Fruit fly (Drosophila melanogaster) whole organism, embryonic: Measurements from ENCODE around the gene Dpm1.

Source experiments
- Atf3 ChIP-seq: fragments of 200-800 bp; sonication (Bioruptor generic); optimal IDR thresholded peaks from 3 replicates; lab custom pipeline; 2016; ENCODE audit warnings: missing biosample characterization, missing genetic modification characterization
- Atf6 ChIP-seq: fragments of 200-800 bp; sonication (Bioruptor generic); IDR thresholded peaks from 2 replicates; pipeline ENCODE4 v1.3.6; 2022; ENCODE audit warnings: missing biosample characterization, missing genetic modification characterization
- CG10147 ChIP-seq: fragments of 200-800 bp; sonication (Bioruptor generic); optimal IDR thresholded peaks from 2 replicates; lab custom pipeline; 2019; ENCODE audit warnings: missing biosample characterization, mild to moderate bottlenecking, missing genetic modification characterization, moderate library complexity
- CG12236 ChIP-seq: fragments of 200-800 bp; sonication (Bioruptor generic); optimal IDR thresholded peaks from 2 replicates; lab custom pipeline; 2016; ENCODE audit warnings: missing biosample characterization, missing genetic modification characterization
- CG15269 ChIP-seq: fragments of 200-800 bp; sonication (Bioruptor generic); optimal IDR thresholded peaks from 2 replicates; lab custom pipeline; 2018; ENCODE audit warnings: missing biosample characterization, mild to moderate bottlenecking, missing genetic modification characterization, moderate library complexity
- CG17328 ChIP-seq: fragments of 200-800 bp; sonication (Bioruptor generic); IDR thresholded peaks from 2 replicates; pipeline ENCODE4 v1.3.6; 2022; ENCODE audit warnings: missing biosample characterization, missing genetic modification characterization
- CG17359 ChIP-seq: fragments of 200-800 bp; sonication (Bioruptor generic); optimal IDR thresholded peaks from 3 replicates; lab custom pipeline; 2018; ENCODE audit warnings: missing biosample characterization, mild to moderate bottlenecking, missing genetic modification characterization, moderate library complexity
- CG1792 ChIP-seq: fragments of 200-800 bp; sonication (Bioruptor generic); optimal IDR thresholded peaks from 2 replicates; lab custom pipeline; 2016; ENCODE audit warnings: missing biosample characterization, missing genetic modification characterization
- CG18619 ChIP-seq: fragments of 200-800 bp; sonication (Bioruptor generic); optimal IDR thresholded peaks from 3 replicates; lab custom pipeline; 2017; ENCODE audit warnings: missing biosample characterization, mild to moderate bottlenecking, missing genetic modification characterization
- CG2202 ChIP-seq: fragments of 200-800 bp; sonication (Bioruptor generic); optimal IDR thresholded peaks from 2 replicates; lab custom pipeline; 2018; ENCODE audit warnings: missing biosample characterization, mild to moderate bottlenecking, missing genetic modification characterization
- CG2875 ChIP-seq: fragments of 200-800 bp; sonication (Bioruptor generic); optimal IDR thresholded peaks from 2 replicates; lab custom pipeline; 2017; ENCODE audit warnings: missing biosample characterization, mild to moderate bottlenecking, missing genetic modification characterization, missing genetic modification reagents
- CG3065 ChIP-seq: fragments of 200-800 bp; sonication (Bioruptor generic); optimal IDR thresholded peaks from 2 replicates; lab custom pipeline; 2016; ENCODE audit warnings: missing biosample characterization, missing genetic modification characterization
- CG31441 ChIP-seq: fragments of 200-800 bp; sonication (Bioruptor generic); IDR thresholded peaks from 2 replicates; pipeline ENCODE4 v1.3.6; 2022; ENCODE audit warnings: missing biosample characterization, missing genetic modification characterization
- CG32767 ChIP-seq: fragments of 200-800 bp; sonication (Bioruptor generic); IDR thresholded peaks from 2 replicates; pipeline ENCODE4 v1.3.6; 2022; ENCODE audit warnings: missing biosample characterization, missing genetic modification characterization
- CG34422 ChIP-seq: fragments of 200-800 bp; sonication (Bioruptor generic); IDR thresholded peaks from 3 replicates; pipeline ENCODE4 v1.3.6; 2022; ENCODE audit warnings: missing biosample characterization, missing genetic modification characterization
- CG5245 ChIP-seq: fragments of 200-800 bp; sonication (Bioruptor generic); optimal IDR thresholded peaks from 3 replicates; lab custom pipeline; 2016; ENCODE audit warnings: missing biosample characterization, missing genetic modification characterization
- CG6272 ChIP-seq: fragments of 200-800 bp; sonication (Bioruptor generic); IDR thresholded peaks from 2 replicates; pipeline ENCODE4 v1.3.6; 2022; ENCODE audit warnings: missing biosample characterization, missing genetic modification characterization
- CG6813 ChIP-seq: fragments of 200-800 bp; sonication (Bioruptor generic); optimal IDR thresholded peaks from 2 replicates; lab custom pipeline; 2017; ENCODE audit warnings: missing biosample characterization, missing genetic modification characterization, mild to moderate bottlenecking, moderate library complexity, missing genetic modification reagents
- CG7372 ChIP-seq: fragments of 200-800 bp; sonication (Bioruptor generic); IDR thresholded peaks from 2 replicates; pipeline ENCODE4 v1.3.6; 2022; ENCODE audit warnings: missing biosample characterization, missing genetic modification characterization
- CG8359 ChIP-seq: fragments of 200-800 bp; sonication (Bioruptor generic); optimal IDR thresholded peaks from 2 replicates; lab custom pipeline; 2017; ENCODE audit warnings: missing biosample characterization, mild to moderate bottlenecking, missing genetic modification characterization, borderline replicate concordance
- CG8765 ChIP-seq: fragments of 200-800 bp; sonication (Bioruptor generic); IDR thresholded peaks from 2 replicates; pipeline ENCODE4 v1.3.6; 2022; ENCODE audit warnings: missing biosample characterization, missing genetic modification characterization
- CG9817 ChIP-seq: fragments of 200-800 bp; sonication (Bioruptor generic); optimal IDR thresholded peaks from 2 replicates; lab custom pipeline; 2018; ENCODE audit warnings: missing biosample characterization, mild to moderate bottlenecking, missing genetic modification characterization, moderate library complexity
- GATAe ChIP-seq: fragments of 200-800 bp; sonication (Bioruptor generic); conservative IDR thresholded peaks from 2 replicates; pipeline ENCODE4 v1.3.6; 2022; ENCODE audit warnings: missing biosample characterization, missing genetic modification characterization
- HLH3B ChIP-seq: fragments of 200-800 bp; sonication (Bioruptor generic); IDR thresholded peaks from 2 replicates; pipeline ENCODE4 v1.3.6; 2022; ENCODE audit warnings: missing biosample characterization, missing genetic modification characterization
- HmgZ ChIP-seq: fragments of 200-800 bp; sonication (Bioruptor generic); optimal IDR thresholded peaks from 2 replicates; lab custom pipeline; 2018; ENCODE audit warnings: missing biosample characterization, mild to moderate bottlenecking, missing genetic modification characterization
- Hr78 ChIP-seq, 2 experiments: fragments of 200-800 bp in 1 of 2; fragments of >200 bp in 1 of 2; sonication (Bioruptor generic) in 1 of 2; optimal IDR thresholded peaks; 2 replicates each; lab custom pipeline; 2017 to 2019; ENCODE audit warnings: missing biosample characterization in 2 of 2, missing genetic modification characterization in 2 of 2, mild to moderate bottlenecking in 1 of 2, moderate library complexity in 1 of 2
- Mad ChIP-seq: fragments of 200-800 bp; sonication (Bioruptor generic); optimal IDR thresholded peaks from 2 replicates; lab custom pipeline; 2016; ENCODE audit warnings: missing biosample characterization, missing genetic modification characterization
- NK7.1 ChIP-seq: fragments of 200-800 bp; sonication (Bioruptor generic); optimal IDR thresholded peaks from 3 replicates; lab custom pipeline; 2016; ENCODE audit warnings: missing biosample characterization, missing genetic modification characterization
- Nf-YA ChIP-seq: fragments of 200-800 bp; sonication (Bioruptor generic); IDR thresholded peaks from 2 replicates; pipeline ENCODE4 v1.3.6; 2022; ENCODE audit warnings: missing biosample characterization, missing genetic modification characterization
- Sox100B ChIP-seq: fragments of 200-800 bp; sonication (Bioruptor generic); optimal IDR thresholded peaks from 3 replicates; lab custom pipeline; 2018; ENCODE audit warnings: missing biosample characterization, mild to moderate bottlenecking, missing genetic modification characterization
- YL-1 ChIP-seq: fragments of 200-800 bp; sonication (Bioruptor generic); optimal IDR thresholded peaks from 3 replicates; lab custom pipeline; 2017; ENCODE audit warnings: missing biosample characterization, mild to moderate bottlenecking, missing genetic modification characterization
- ato ChIP-seq: fragments of 200-800 bp; sonication (Bioruptor generic); IDR thresholded peaks from 2 replicates; pipeline ENCODE4 v1.3.6; 2022; ENCODE audit warnings: missing biosample characterization, missing genetic modification characterization; ENCODE audit not compliant: partially characterized antibody
- az2 ChIP-seq: fragments of 200-800 bp; sonication (Bioruptor generic); optimal IDR thresholded peaks from 3 replicates; lab custom pipeline; 2016; ENCODE audit warnings: missing biosample characterization, missing genetic modification characterization
- chif ChIP-seq, 2 experiments: fragments of 200-800 bp; sonication (Bioruptor generic); optimal IDR thresholded peaks; 3 replicates each; lab custom pipeline; 2016; ENCODE audit warnings: missing biosample characterization in 2 of 2, missing genetic modification characterization in 2 of 2
- cwo ChIP-seq: fragments of 200-800 bp; sonication (Bioruptor generic); optimal IDR thresholded peaks from 3 replicates; lab custom pipeline; 2017; ENCODE audit warnings: missing biosample characterization, missing genetic modification characterization, mild to moderate bottlenecking, moderate library complexity, missing genetic modification reagents
- dmrt11E ChIP-seq: fragments of 200-800 bp; sonication (Bioruptor generic); optimal IDR thresholded peaks from 3 replicates; lab custom pipeline; 2018; ENCODE audit warnings: missing biosample characterization, mild to moderate bottlenecking, missing genetic modification characterization, moderate library complexity
- esg ChIP-seq: fragments of 200-800 bp; sonication (Bioruptor generic); conservative IDR thresholded peaks from 2 replicates; pipeline ENCODE4 v1.3.6; 2022; ENCODE audit warnings: missing biosample characterization, missing genetic modification characterization
- fd64A ChIP-seq: fragments of 200-800 bp; sonication (Bioruptor generic); optimal IDR thresholded peaks from 3 replicates; lab custom pipeline; 2018; ENCODE audit warnings: missing biosample characterization, mild to moderate bottlenecking, missing genetic modification characterization
- gfzf ChIP-seq: fragments of 200-800 bp; sonication (Bioruptor generic); optimal IDR thresholded peaks from 2 replicates; lab custom pipeline; 2016; ENCODE audit warnings: missing biosample characterization, mild to moderate bottlenecking, missing genetic modification characterization, moderate library complexity
- gsb ChIP-seq: fragments of 200-800 bp; sonication (Bioruptor generic); IDR thresholded peaks from 2 replicates; pipeline ENCODE4 v1.3.6; 2022; ENCODE audit warnings: missing biosample characterization, missing genetic modification characterization
- hkb ChIP-seq, 2 experiments: fragments of 200-800 bp in 1 of 2; fragments of >200 bp in 1 of 2; sonication (Bioruptor generic) in 1 of 2; IDR thresholded peaks in 1 of 2; optimal IDR thresholded peaks in 1 of 2; 2 replicates each; pipeline versions ENCODE4 v1.3.6 to Lab custom; 2017 to 2022; ENCODE audit warnings: missing biosample characterization in 1 of 2, missing genetic modification characterization in 1 of 2
- lab ChIP-seq: fragments of 200-800 bp; sonication (Bioruptor generic); optimal IDR thresholded peaks from 3 replicates; lab custom pipeline; 2017; ENCODE audit warnings: missing biosample characterization, missing genetic modification characterization, mild to moderate bottlenecking, moderate library complexity, missing genetic modification reagents
- lmd ChIP-seq: fragments of 200-800 bp; sonication (Bioruptor generic); IDR thresholded peaks from 2 replicates; pipeline ENCODE4 v1.3.6; 2022; ENCODE audit warnings: missing biosample characterization, missing genetic modification characterization
- lov ChIP-seq, 2 experiments: fragments of 200-800 bp in 1 of 2; fragments of >200 bp in 1 of 2; sonication (Bioruptor generic) in 1 of 2; IDR thresholded peaks in 1 of 2; optimal IDR thresholded peaks in 1 of 2; 2 replicates in 1 of 2; 3 replicates in 1 of 2; pipeline versions ENCODE4 v1.3.6 to Lab custom; 2017 to 2022; ENCODE audit warnings: missing biosample characterization in 1 of 2, missing genetic modification characterization in 1 of 2
- mam ChIP-seq: fragments of 200-800 bp; sonication (Bioruptor generic); optimal IDR thresholded peaks from 3 replicates; lab custom pipeline; 2016; ENCODE audit warnings: missing biosample characterization, missing genetic modification characterization
- mirr ChIP-seq: fragments of 200-800 bp; sonication (Bioruptor generic); optimal IDR thresholded peaks from 3 replicates; lab custom pipeline; 2018; ENCODE audit warnings: missing biosample characterization, mild to moderate bottlenecking, missing genetic modification characterization
- ssp ChIP-seq: fragments of 200-800 bp; sonication (Bioruptor generic); IDR thresholded peaks from 2 replicates; pipeline ENCODE4 v1.3.6; 2022; ENCODE audit warnings: missing biosample characterization, missing genetic modification characterization
- stc ChIP-seq: fragments of 200-800 bp; sonication (Bioruptor generic); IDR thresholded peaks from 2 replicates; pipeline ENCODE4 v1.3.6; 2022; ENCODE audit warnings: missing biosample characterization, missing genetic modification characterization
- tx ChIP-seq: fragments of 200-800 bp; sonication (Bioruptor generic); optimal IDR thresholded peaks from 2 replicates; lab custom pipeline; 2016; ENCODE audit warnings: missing biosample characterization, missing genetic modification characterization

Dpm1 gene

DNA sequence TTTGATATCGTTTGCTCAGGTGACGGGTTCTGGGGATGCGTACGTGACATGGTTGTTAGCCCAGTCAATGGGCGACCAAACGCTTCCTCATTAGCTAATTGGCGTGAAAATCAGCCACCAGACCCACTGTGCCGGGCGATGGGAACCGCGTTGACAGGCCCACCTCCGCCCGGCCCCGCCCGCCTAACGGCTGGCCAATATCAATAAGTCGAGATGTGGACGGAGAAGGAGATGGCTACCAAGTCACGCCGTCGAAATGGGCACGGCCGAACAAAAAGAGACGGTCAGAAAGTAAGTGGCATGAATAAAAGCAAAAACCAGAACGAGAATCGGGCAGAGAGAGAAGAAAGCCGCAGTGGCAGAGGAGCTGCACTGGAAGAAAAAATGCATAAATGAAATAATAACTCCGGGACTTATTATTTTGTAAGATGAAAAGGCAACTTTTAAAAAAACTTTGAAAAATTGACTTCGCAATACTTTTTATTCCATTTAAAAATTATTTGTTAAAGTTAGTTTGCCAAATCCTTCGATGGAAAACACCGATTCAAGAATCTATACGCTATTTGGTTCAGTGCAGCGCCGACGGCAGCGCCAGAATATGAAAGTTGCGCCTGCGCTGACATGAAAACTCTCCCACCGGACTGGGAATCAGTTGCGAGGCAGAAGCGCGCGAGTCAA lies 11.8 kb upstream of the Dpm1 start, which contains the start of gene CG13082 (continued):
- no peak for TF ChIP-seq lab (GFP tag; lab: Kevin White, UChicago)
- peak; percentile 53 for TF ChIP-seq az2 (GFP tag; lab: Kevin White, UChicago)
- no peak for TF ChIP-seq Atf3 (GFP tag; lab: Kevin White, UChicago)
- TF ChIP-seq CG6272 (GFP tag; lab: Robert Waterston, UW): no peak
- peak; percentile 74 for TF ChIP-seq dmrt11E (tag; lab: Kevin White, UChicago)
- no peak for TF ChIP-seq fd64A
- no peak for TF ChIP-seq CG8765
- no peak for TF ChIP-seq CG15269 (tag; lab: Kevin White, UChicago)
- TF ChIP-seq GATAe (GFP tag; lab: Robert Waterston, UW): no peak
- no peak for TF ChIP-seq HmgZ (tag; lab: Kevin White, UChicago)
- TF ChIP-seq CG7372 (GFP tag; lab: Robert Waterston, UW): no peak
- peak; percentile 59 for TF ChIP-seq CG2875 (GFP tag; lab: Kevin White, UChicago)
- TF ChIP-seq CG32767 (GFP tag; lab: Robert Waterston, UW): 0 out of 2 replicates have a peak, but pooled peaks have one; percentile 16
- TF ChIP-seq hkb (optimal IDR thresholded peaks at IDR 0.05; lab: Kevin White, UChicago): no peak
- no peak for TF ChIP-seq hkb (GFP tag; IDR thresholded peaks at IDR 0.05; lab: Robert Waterston, UW)
- peak; percentile 49; the same call in 1 of the 2 replicates for TF ChIP-seq lmd (GFP tag; lab: Robert Waterston, UW)
- no peak for TF ChIP-seq lov (optimal IDR thresholded peaks at IDR 0.05; lab: Kevin White, UChicago)
- TF ChIP-seq lov (GFP tag; IDR thresholded peaks at IDR 0.05; lab: Robert Waterston, UW): no peak
- TF ChIP-seq CG3065 (GFP tag; lab: Kevin White, UChicago): no peak
- TF ChIP-seq CG8359 (GFP tag; lab: Kevin White, UChicago): peak; percentile 62
- 0 out of 2 replicates have a peak, but pooled peaks have one; percentile 26 for TF ChIP-seq ssp
- TF ChIP-seq mam (GFP tag; lab: Kevin White, UChicago): no peak
- peak; percentile 45 for TF ChIP-seq CG17328 (GFP tag; lab: Robert Waterston, UW)
- peak; percentile 23 for TF ChIP-seq tx (GFP tag; lab: Kevin White, UChicago)
- no peak for TF ChIP-seq esg (GFP tag; lab: Robert Waterston, UW)
- no peak for TF ChIP-seq gsb (GFP tag; lab: Robert Waterston, UW)
- TF ChIP-seq Sox100B (GFP tag; lab: Kevin White, UChicago): peak; percentile 48
- no peak for TF ChIP-seq Atf6 (GFP tag; lab: Robert Waterston, UW)
- TF ChIP-seq Hr78 (GFP tag; optimal IDR thresholded peaks at IDR 0.05; lab: Kevin White, UChicago): no peak
- peak; percentile 39 to 51 for TF ChIP-seq chif (GFP tag; optimal IDR thresholded peaks at IDR 0.05; lab: Kevin White, UChicago)
- TF ChIP-seq CG31441: peak; percentile 63
- TF ChIP-seq CG5245 (GFP tag; lab: Kevin White, UChicago): peak; percentile 36
- no peak for TF ChIP-seq CG10147 (GFP tag; lab: Kevin White, UChicago)
- peak; percentile 58 for TF ChIP-seq CG2202
- TF ChIP-seq NK7.1 (GFP tag; lab: Kevin White, UChicago): no peak
- peak; percentile 11 for TF ChIP-seq CG17359 (tag; lab: Kevin White, UChicago)
- TF ChIP-seq stc (GFP tag; lab: Robert Waterston, UW): no peak
- no peak for TF ChIP-seq Nf-YA (GFP tag; lab: Robert Waterston, UW)
- no peak for TF ChIP-seq CG18619 (GFP tag; lab: Kevin White, UChicago)
- no peak for TF ChIP-seq CG1792
- peak; percentile 6 for TF ChIP-seq Mad (GFP tag; lab: Kevin White, UChicago)
- no peak for TF ChIP-seq ato (GFP tag; lab: Robert Waterston, UW)
- TF ChIP-seq mirr (GFP tag; lab: Kevin White, UChicago): no peak
- TF ChIP-seq gfzf (GFP tag; lab: Kevin White, UChicago): no peak
- TF ChIP-seq CG6813 (GFP tag; lab: Kevin White, UChicago): peak; percentile 3
- no peak for TF ChIP-seq cwo (GFP tag; lab: Kevin White, UChicago)
- TF ChIP-seq YL-1: no peak
- TF ChIP-seq CG9817 (tag; lab: Kevin White, UChicago): peak; percentile 13
- no peak for TF ChIP-seq HLH3B
- no peak for TF ChIP-seq CG34422 (GFP tag; lab: Robert Waterston, UW)
- TF ChIP-seq CG12236 (GFP tag; lab: Kevin White, UChicago): no peak
